Worm (Caenorhabditis elegans) whole organism, midembryonic: Measurements from ENCODE around the gene smi-1.

Source experiments
- flt-1 ChIP-seq: fragments of 200-800 bp; sonication (Bioruptor generic); IDR thresholded peaks from 2 replicates; pipeline ENCODE4 v1.3.6; 2022; ENCODE audit warnings: missing genetic modification characterization, missing compliant biosample characterization
- klf-2 ChIP-seq: fragments of 200-800 bp; sonication (Bioruptor generic); conservative IDR thresholded peaks from 2 replicates; pipeline ENCODE4 v1.3.6; 2022; ENCODE audit warnings: missing genetic modification reagents, missing genetic modification characterization, missing compliant biosample characterization
- med-1 ChIP-seq: sonication (generic microtip); optimal IDR thresholded peaks from 2 replicates; lab custom pipeline; 2017; ENCODE audit warnings: missing genetic modification characterization, mild to moderate bottlenecking, missing compliant biosample characterization, antibody characterized with exemption, missing genetic modification reagents; ENCODE audit not compliant: insufficient read depth
- ref-1 ChIP-seq: fragments of 200-800 bp; sonication (Bioruptor generic); conservative IDR thresholded peaks from 2 replicates; pipeline ENCODE4 v1.3.6; 2022; ENCODE audit warnings: missing genetic modification reagents, missing genetic modification characterization, missing compliant biosample characterization
- ztf-29 ChIP-seq: fragments of 200-800 bp; sonication (Bioruptor generic); IDR thresholded peaks from 2 replicates; pipeline ENCODE4 v1.3.6; 2022; ENCODE audit warnings: missing genetic modification reagents, missing genetic modification characterization, missing compliant biosample characterization

ce11 chrIII:1886914-1887313, 8.7 kb downstream of the smi-1 start:
- no peak for TF ChIP-seq ztf-29
- TF ChIP-seq med-1 (GFP tag; lab: Kevin White, UChicago), result no peak
- TF ChIP-seq klf-2 (GFP tag; lab: Robert Waterston, UW), result no peak
- TF ChIP-seq ref-1 (GFP tag; lab: Robert Waterston, UW), result no peak
- no peak for TF ChIP-seq flt-1 (GFP tag; lab: Robert Waterston, UW)
